Fruit fly (Drosophila melanogaster) whole organism, adult: ENCODE measurements around the gene pie.

Source experiments
- CG12768 ChIP-seq: fragments of 200-800 bp; sonication (Bioruptor generic); optimal IDR thresholded peaks from 2 replicates; lab custom pipeline; 2017; ENCODE audit warnings: missing biosample characterization, missing genetic modification characterization, mild to moderate bottlenecking, moderate library complexity, missing genetic modification reagents
- CG14711 ChIP-seq: fragments of 200-800 bp; sonication (Bioruptor generic); optimal IDR thresholded peaks from 2 replicates; lab custom pipeline; 2018; ENCODE audit warnings: missing biosample characterization, mild to moderate bottlenecking, missing genetic modification characterization, moderate library complexity
- CG7045 ChIP-seq: fragments of 200-800 bp; sonication (Bioruptor generic); optimal IDR thresholded peaks from 2 replicates; lab custom pipeline; 2017; ENCODE audit warnings: missing biosample characterization, mild to moderate bottlenecking, missing genetic modification characterization
- Crg-1 ChIP-seq: fragments of 200-800 bp; sonication (Bioruptor generic); optimal IDR thresholded peaks from 2 replicates; lab custom pipeline; 2016; ENCODE audit warnings: missing biosample characterization, missing genetic modification characterization
- Mnt ChIP-seq: fragments of 200-800 bp; sonication (Bioruptor generic); optimal IDR thresholded peaks from 2 replicates; lab custom pipeline; 2016; ENCODE audit warnings: missing biosample characterization, mild to moderate bottlenecking, missing genetic modification characterization
- cic ChIP-seq: fragments of 200-800 bp; sonication (Bioruptor generic); optimal IDR thresholded peaks from 2 replicates; lab custom pipeline; 2017; ENCODE audit warnings: missing biosample characterization, mild to moderate bottlenecking, missing genetic modification characterization, moderate library complexity

DNA sequence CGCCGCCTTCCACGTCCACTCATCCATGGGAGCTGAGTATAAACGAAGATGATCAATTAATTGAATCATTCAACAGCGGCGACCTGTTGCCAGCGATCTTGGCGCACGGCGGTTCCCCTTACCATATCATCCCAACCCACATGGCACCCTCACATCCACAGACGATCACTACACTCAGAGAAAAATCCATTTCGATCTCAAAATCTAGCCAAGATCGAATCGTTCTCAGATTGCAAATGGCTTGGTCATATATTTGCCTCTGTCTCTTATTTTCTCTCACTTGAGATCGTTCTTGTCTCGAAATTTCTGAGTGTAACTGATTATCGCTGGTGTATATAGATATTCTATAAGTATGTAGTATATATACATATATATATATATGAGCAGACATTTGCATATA, 45.8 kb upstream of the pie start:
- TF ChIP-seq CG14711 (tag; lab: Kevin White, UChicago), result no peak
- TF ChIP-seq Crg-1, result no peak
- no peak for TF ChIP-seq cic (GFP tag; lab: Kevin White, UChicago)
- no peak for TF ChIP-seq CG12768 (GFP tag; lab: Kevin White, UChicago)
- peak; percentile 15 for TF ChIP-seq CG7045 (GFP tag; lab: Kevin White, UChicago)
- TF ChIP-seq Mnt (GFP tag; lab: Kevin White, UChicago), result no peak
